Fruit fly (Drosophila melanogaster) whole organism, prepupa: ENCODE measurements around the gene p.

Source experiments
- Blimp-1 ChIP-seq: fragments of 200-800 bp; sonication (Bioruptor generic); optimal IDR thresholded peaks from 3 replicates; lab custom pipeline; 2017; ENCODE audit warnings: missing biosample characterization, missing genetic modification characterization, mild to moderate bottlenecking, moderate library complexity, missing genetic modification reagents
- CG10669 ChIP-seq: fragments of 200-800 bp; sonication (Bioruptor generic); optimal IDR thresholded peaks from 3 replicates; lab custom pipeline; 2018; ENCODE audit warnings: missing biosample characterization, mild to moderate bottlenecking, missing genetic modification characterization, moderate library complexity
- CG11294 ChIP-seq: fragments of 200-800 bp; sonication (Bioruptor generic); IDR thresholded peaks from 2 replicates; pipeline ENCODE4 v1.3.6; 2022; ENCODE audit warnings: missing biosample characterization, missing genetic modification characterization
- CG11762 ChIP-seq: fragments of 200-800 bp; sonication (Bioruptor generic); optimal IDR thresholded peaks from 3 replicates; lab custom pipeline; 2016; ENCODE audit warnings: missing biosample characterization, missing genetic modification characterization; ENCODE audit not compliant: insufficient read depth
- CG11902 ChIP-seq: fragments of 200-800 bp; sonication (Bioruptor generic); optimal IDR thresholded peaks from 3 replicates; lab custom pipeline; 2016; ENCODE audit warnings: missing biosample characterization, missing genetic modification characterization
- CG1621 ChIP-seq: fragments of 200-800 bp; sonication (Bioruptor generic); optimal IDR thresholded peaks from 3 replicates; lab custom pipeline; 2018; ENCODE audit warnings: missing biosample characterization, mild to moderate bottlenecking, missing genetic modification characterization
- CG16779 ChIP-seq: fragments of 200-800 bp; sonication (Bioruptor generic); optimal IDR thresholded peaks from 3 replicates; lab custom pipeline; 2017; ENCODE audit warnings: missing biosample characterization, mild to moderate bottlenecking, missing genetic modification characterization
- CG3032 ChIP-seq: fragments of 200-800 bp; optimal IDR thresholded peaks from 2 replicates; lab custom pipeline; 2019; ENCODE audit warnings: missing biosample characterization, mild to moderate bottlenecking, missing genetic modification characterization, moderate library complexity
- CG31627 ChIP-seq: fragments of 200-800 bp; sonication (Bioruptor generic); optimal IDR thresholded peaks from 3 replicates; lab custom pipeline; 2016; ENCODE audit warnings: missing biosample characterization, missing genetic modification characterization
- CG3919 ChIP-seq: fragments of 200-800 bp; sonication (Bioruptor generic); optimal IDR thresholded peaks from 3 replicates; lab custom pipeline; 2016; ENCODE audit warnings: missing biosample characterization, missing genetic modification characterization
- CG4318 ChIP-seq: fragments of 200-800 bp; sonication (Bioruptor generic); optimal IDR thresholded peaks from 3 replicates; lab custom pipeline; 2017; ENCODE audit warnings: missing biosample characterization, mild to moderate bottlenecking, missing genetic modification characterization
- CG6163 ChIP-seq: fragments of 200-800 bp; sonication (Bioruptor generic); IDR thresholded peaks from 3 replicates; pipeline ENCODE4 v1.3.6; 2022; ENCODE audit warnings: missing biosample characterization, missing genetic modification characterization
- CG6276 ChIP-seq: fragments of 200-800 bp; sonication (Bioruptor generic); optimal IDR thresholded peaks from 2 replicates; lab custom pipeline; 2017; ENCODE audit warnings: missing biosample characterization, mild to moderate bottlenecking, missing genetic modification characterization
- CG6792 ChIP-seq: fragments of 200-800 bp; sonication (Bioruptor generic); optimal IDR thresholded peaks from 3 replicates; lab custom pipeline; 2016; ENCODE audit warnings: missing biosample characterization, missing genetic modification characterization
- CG6854 ChIP-seq: fragments of 200-800 bp; sonication (Bioruptor generic); optimal IDR thresholded peaks from 2 replicates; lab custom pipeline; 2017; ENCODE audit warnings: missing biosample characterization, mild to moderate bottlenecking, missing genetic modification characterization
- CG7368 ChIP-seq: fragments of 200-800 bp; sonication (Bioruptor generic); optimal IDR thresholded peaks from 3 replicates; lab custom pipeline; 2016; ENCODE audit warnings: missing biosample characterization, missing genetic modification characterization
- CG8119 ChIP-seq: fragments of 200-800 bp; sonication (Bioruptor generic); IDR thresholded peaks from 3 replicates; pipeline ENCODE4 v1.3.6; 2022; ENCODE audit warnings: missing biosample characterization, missing genetic modification characterization
- CG8319 ChIP-seq: fragments of 200-800 bp; sonication (Bioruptor generic); optimal IDR thresholded peaks from 3 replicates; lab custom pipeline; 2016; ENCODE audit warnings: missing biosample characterization, missing genetic modification characterization
- CG8632 ChIP-seq: fragments of 200-800 bp; sonication (Bioruptor generic); optimal IDR thresholded peaks from 3 replicates; lab custom pipeline; 2016; ENCODE audit warnings: missing biosample characterization, missing genetic modification characterization
- CG9139 ChIP-seq: fragments of 200-800 bp; sonication (Bioruptor generic); optimal IDR thresholded peaks from 3 replicates; lab custom pipeline; 2017; ENCODE audit warnings: missing biosample characterization, mild to moderate bottlenecking, missing genetic modification characterization
- Eip75B ChIP-seq: fragments of 200-800 bp; sonication (Bioruptor generic); optimal IDR thresholded peaks from 3 replicates; lab custom pipeline; 2016; ENCODE audit warnings: missing biosample characterization, missing genetic modification characterization
- Eip93F ChIP-seq: fragments of 200-800 bp; sonication (Bioruptor generic); optimal IDR thresholded peaks from 2 replicates; lab custom pipeline; 2016; ENCODE audit warnings: missing biosample characterization, mild to moderate bottlenecking, missing genetic modification characterization
- Ets21C ChIP-seq: fragments of 200-800 bp; sonication (Bioruptor generic); optimal IDR thresholded peaks from 3 replicates; lab custom pipeline; 2016; ENCODE audit warnings: missing biosample characterization, missing genetic modification characterization
- Ets96B ChIP-seq: fragments of 200-800 bp; optimal IDR thresholded peaks from 2 replicates; lab custom pipeline; 2019; ENCODE audit warnings: missing biosample characterization, mild to moderate bottlenecking, missing genetic modification characterization, moderate library complexity
- Gug ChIP-seq: fragments of 200-800 bp; sonication (Bioruptor generic); IDR thresholded peaks from 2 replicates; pipeline ENCODE4 v1.3.6; 2022; ENCODE audit warnings: missing biosample characterization, missing genetic modification characterization
- Hr39 ChIP-seq: fragments of 200-800 bp; sonication (Bioruptor generic); optimal IDR thresholded peaks from 2 replicates; lab custom pipeline; 2016; ENCODE audit warnings: missing biosample characterization, missing genetic modification characterization
- Hr4 ChIP-seq: fragments of 200-800 bp; sonication (Bioruptor generic); optimal IDR thresholded peaks from 3 replicates; lab custom pipeline; 2016; ENCODE audit warnings: missing biosample characterization, missing genetic modification characterization
- Lpt ChIP-seq: fragments of 200-800 bp; sonication (Bioruptor generic); optimal IDR thresholded peaks from 3 replicates; lab custom pipeline; 2016; ENCODE audit warnings: missing biosample characterization, missing genetic modification characterization
- Met ChIP-seq: fragments of 200-800 bp; sonication (Bioruptor generic); optimal IDR thresholded peaks from 3 replicates; lab custom pipeline; 2016; ENCODE audit warnings: missing biosample characterization, missing genetic modification characterization
- Smox ChIP-seq: fragments of 200-800 bp; sonication (Bioruptor generic); optimal IDR thresholded peaks from 3 replicates; lab custom pipeline; 2016; ENCODE audit warnings: missing biosample characterization, missing genetic modification characterization
- Sox102F ChIP-seq: fragments of 200-800 bp; sonication (Bioruptor generic); optimal IDR thresholded peaks from 2 replicates; lab custom pipeline; 2016; ENCODE audit warnings: missing biosample characterization, mild to moderate bottlenecking, missing genetic modification characterization
- Sox14 ChIP-seq: fragments of 200-800 bp; sonication (Bioruptor generic); optimal IDR thresholded peaks from 3 replicates; lab custom pipeline; 2016; ENCODE audit warnings: missing biosample characterization, missing genetic modification characterization
- Sox15 ChIP-seq: fragments of 200-800 bp; sonication (Bioruptor generic); optimal IDR thresholded peaks from 3 replicates; lab custom pipeline; 2016; ENCODE audit warnings: missing biosample characterization, missing genetic modification characterization
- achi ChIP-seq: fragments of 200-800 bp; sonication (Bioruptor generic); optimal IDR thresholded peaks from 3 replicates; lab custom pipeline; 2016; ENCODE audit warnings: missing biosample characterization, missing genetic modification characterization
- acj6 ChIP-seq: fragments of 200-800 bp; sonication (Bioruptor generic); optimal IDR thresholded peaks from 3 replicates; lab custom pipeline; 2016; ENCODE audit warnings: missing biosample characterization, missing genetic modification characterization
- dac ChIP-seq: fragments of 200-800 bp; sonication (Bioruptor generic); optimal IDR thresholded peaks from 2 replicates; lab custom pipeline; 2017; ENCODE audit warnings: missing biosample characterization, mild to moderate bottlenecking, missing genetic modification characterization
- dsx ChIP-seq: fragments of 200-800 bp; optimal IDR thresholded peaks from 3 replicates; lab custom pipeline; 2019; ENCODE audit warnings: missing biosample characterization, mild to moderate bottlenecking, missing genetic modification characterization, moderate library complexity; ENCODE audit not compliant: poor library complexity, severe bottlenecking
- eg ChIP-seq: fragments of 200-800 bp; sonication (Bioruptor generic); IDR thresholded peaks from 3 replicates; pipeline ENCODE4 v1.3.6; 2022; ENCODE audit warnings: missing biosample characterization, missing genetic modification characterization
- esn ChIP-seq: fragments of 200-800 bp; sonication (Bioruptor generic); optimal IDR thresholded peaks from 2 replicates; lab custom pipeline; 2016; ENCODE audit warnings: missing biosample characterization, mild to moderate bottlenecking, missing genetic modification characterization, moderate library complexity
- fd59A ChIP-seq: fragments of 200-800 bp; sonication (Bioruptor generic); optimal IDR thresholded peaks from 2 replicates; lab custom pipeline; 2017; ENCODE audit warnings: missing biosample characterization, mild to moderate bottlenecking, missing genetic modification characterization, missing genetic modification reagents
- fd85E ChIP-seq: fragments of 200-800 bp; sonication (Bioruptor generic); optimal IDR thresholded peaks from 3 replicates; lab custom pipeline; 2016; ENCODE audit warnings: missing biosample characterization, missing genetic modification characterization
- fkh ChIP-seq: fragments of 200-800 bp; sonication (Bioruptor generic); optimal IDR thresholded peaks from 3 replicates; lab custom pipeline; 2017; ENCODE audit warnings: missing biosample characterization, mild to moderate bottlenecking, missing genetic modification characterization, moderate library complexity
- lz ChIP-seq: fragments of 200-800 bp; sonication (Bioruptor generic); optimal IDR thresholded peaks from 3 replicates; lab custom pipeline; 2016; ENCODE audit warnings: missing biosample characterization, missing genetic modification characterization
- salr ChIP-seq, 2 experiments: fragments of 200-800 bp; sonication (Bioruptor generic); optimal IDR thresholded peaks; 3 replicates each; lab custom pipeline; 2016 to 2018; ENCODE audit warnings: missing biosample characterization in 2 of 2, missing genetic modification characterization in 2 of 2, mild to moderate bottlenecking in 1 of 2
- spab ChIP-seq: fragments of 200-800 bp; sonication (Bioruptor generic); optimal IDR thresholded peaks from 2 replicates; lab custom pipeline; 2017; ENCODE audit warnings: missing biosample characterization, mild to moderate bottlenecking, missing genetic modification characterization, missing genetic modification reagents
- ss ChIP-seq, 2 experiments: fragments of 200-800 bp; sonication (Bioruptor generic); optimal IDR thresholded peaks; 2 replicates in 1 of 2; 3 replicates in 1 of 2; lab custom pipeline; 2017 to 2018; ENCODE audit warnings: mild to moderate bottlenecking in 2 of 2, missing biosample characterization in 2 of 2, missing genetic modification characterization in 2 of 2, moderate library complexity in 1 of 2
- svp ChIP-seq: fragments of 200-800 bp; sonication (Bioruptor generic); peaks from one replicate; lab custom pipeline; 2016; ENCODE audit warnings: missing biosample characterization, missing genetic modification characterization
- topi ChIP-seq: fragments of 200-800 bp; sonication (Bioruptor generic); optimal IDR thresholded peaks from 3 replicates; lab custom pipeline; 2016; ENCODE audit warnings: missing biosample characterization, missing genetic modification characterization
- vri ChIP-seq: fragments of 200-800 bp; sonication (Bioruptor generic); optimal IDR thresholded peaks from 3 replicates; lab custom pipeline; 2016; ENCODE audit warnings: missing biosample characterization, mild to moderate bottlenecking, missing genetic modification characterization

p gene

dm6 chr3R:8670529-8671491 is at the start of gene p:
Gene p, minus strand, starts transcription at chr3R:8670684.
- TF ChIP-seq Met (GFP tag; lab: Kevin White, UChicago): peak; percentile 63
- TF ChIP-seq fd59A (GFP tag; lab: Kevin White, UChicago): no peak
- no peak for TF ChIP-seq Sox15 (GFP tag; lab: Kevin White, UChicago)
- no peak for TF ChIP-seq fd85E (GFP tag; lab: Kevin White, UChicago)
- TF ChIP-seq CG16779 (tag; lab: Kevin White, UChicago): peak; percentile 33
- no peak for TF ChIP-seq Ets96B (tag; lab: Kevin White, UChicago)
- peak; percentile 47 for TF ChIP-seq lz (GFP tag; lab: Kevin White, UChicago)
- peak; percentile 4 for TF ChIP-seq CG6276 (GFP tag; lab: Kevin White, UChicago)
- peak; percentile 22 for TF ChIP-seq CG11902
- peak; percentile 71 for TF ChIP-seq achi (GFP tag; lab: Kevin White, UChicago)
- peak; percentile 37 for TF ChIP-seq CG8319 (GFP tag; lab: Kevin White, UChicago)
- TF ChIP-seq CG6854 (GFP tag; lab: Kevin White, UChicago): no peak
- TF ChIP-seq CG6163 (GFP tag; lab: Robert Waterston, UW): peak; percentile 49; the same call in 2 of the 3 replicates
- TF ChIP-seq CG11762 (GFP tag; lab: Kevin White, UChicago): peak; percentile 37
- no peak for TF ChIP-seq CG9139
- peak; percentile 5 for TF ChIP-seq CG1621 (tag; lab: Kevin White, UChicago)
- no peak for TF ChIP-seq CG4318 (GFP tag; lab: Kevin White, UChicago)
- peak; percentile 53 for TF ChIP-seq CG31627 (GFP tag; lab: Kevin White, UChicago)
- peak; percentile 92 for TF ChIP-seq svp (GFP tag; lab: Kevin White, UChicago)
- peak; percentile 50 for TF ChIP-seq CG6792 (GFP tag; lab: Kevin White, UChicago)
- TF ChIP-seq CG11294: 0 out of 2 replicates have a peak, but pooled peaks have one; percentile 34
- TF ChIP-seq Eip93F: no peak
- TF ChIP-seq Hr39 (GFP tag; lab: Kevin White, UChicago): peak; percentile 49
- TF ChIP-seq esn: peak; percentile 47
- peak; percentile 57 for TF ChIP-seq acj6 (GFP tag; lab: Kevin White, UChicago)
- TF ChIP-seq Smox: peak; percentile 40
- peak; percentile 55 for TF ChIP-seq topi (GFP tag; lab: Kevin White, UChicago)
- TF ChIP-seq Eip75B (GFP tag; lab: Kevin White, UChicago): peak; percentile 58
- peak; percentile 44 for TF ChIP-seq Lpt (GFP tag; lab: Kevin White, UChicago)
- TF ChIP-seq CG3032 (tag; lab: Kevin White, UChicago): peak; percentile 34
- no peak for TF ChIP-seq Blimp-1 (GFP tag; lab: Kevin White, UChicago)
- peak; percentile 15 to 33 for TF ChIP-seq salr (GFP tag; optimal IDR thresholded peaks at IDR 0.05; lab: Kevin White, UChicago)
- TF ChIP-seq CG10669 (GFP tag; lab: Kevin White, UChicago): peak; percentile 37
- TF ChIP-seq Hr4 (GFP tag; lab: Kevin White, UChicago): peak; percentile 46
- peak; percentile 36 for TF ChIP-seq vri (GFP tag; lab: Kevin White, UChicago)
- no peak for TF ChIP-seq Ets21C (GFP tag; lab: Kevin White, UChicago)
- peak in 1 of 2 experiments; percentile 66 for TF ChIP-seq ss (GFP tag; optimal IDR thresholded peaks at IDR 0.05; lab: Kevin White, UChicago)
- peak; percentile 66; the same call in 2 of the 3 replicates for TF ChIP-seq eg
- TF ChIP-seq fkh: peak; percentile 80
- TF ChIP-seq CG3919 (GFP tag; lab: Kevin White, UChicago): peak; percentile 70
- TF ChIP-seq spab: no peak
- peak; percentile 58 for TF ChIP-seq Sox102F (GFP tag; lab: Kevin White, UChicago)
- TF ChIP-seq CG8119 (GFP tag; lab: Robert Waterston, UW): peak; percentile 67
- no peak for TF ChIP-seq dac (GFP tag; lab: Kevin White, UChicago)
- TF ChIP-seq dsx (GFP tag; lab: Kevin White, UChicago): no peak
- TF ChIP-seq Gug: peak; percentile 27; the same call in 1 of the 2 replicates
- TF ChIP-seq Sox14: peak; percentile 61
- peak; percentile 23 for TF ChIP-seq CG8632 (GFP tag; lab: Kevin White, UChicago)
- peak; percentile 73 for TF ChIP-seq CG7368
